Worm (Caenorhabditis elegans): ENCODE results near the gene hsp-75.
A peak's percentile ranks its signal among the peaks of the same experiment; 100 is the strongest.

ce11 chrIII:7197973-7198372, 28.5 kb downstream of the hsp-75 start, which contains the start of gene exos-9:
- TF ChIP-seq ceh-16 (tag; optimal IDR thresholded peaks at IDR 0.05), result no peak
- no peak for TF ChIP-seq lsy-2 (tag; optimal IDR thresholded peaks at IDR 0.05)
- TF ChIP-seq blmp-1 (tag; optimal IDR thresholded peaks at IDR 0.05; ENCODE audit: insufficient read depth), result no peak
- no peak for TF ChIP-seq crh-2 (tag; optimal IDR thresholded peaks at IDR 0.05)
- TF ChIP-seq zag-1 (tag; optimal IDR thresholded peaks at IDR 0.05), result no peak
- TF ChIP-seq ama-1 (optimal IDR thresholded peaks at IDR 0.05), result peak; percentile 8
- TF ChIP-seq ztf-11 (tag; optimal IDR thresholded peaks at IDR 0.05), result no peak
- TF ChIP-seq lin-13 (GFP tag; optimal IDR thresholded peaks at IDR 0.05), result no peak
- no peak for TF ChIP-seq nhr-23 (tag; optimal IDR thresholded peaks at IDR 0.05)
- TF ChIP-seq ztf-4 (tag; optimal IDR thresholded peaks at IDR 0.05), result no peak
- no peak for TF ChIP-seq unc-55 (GFP tag; optimal IDR thresholded peaks at IDR 0.05)
- no peak for TF ChIP-seq aly-2 (tag; optimal IDR thresholded peaks at IDR 0.05)
- TF ChIP-seq unc-62 (GFP tag; optimal IDR thresholded peaks at IDR 0.05), result no peak
